Worm (Caenorhabditis elegans): ENCODE results near the gene clec-174.
A peak's percentile ranks its signal among the peaks of the same experiment; 100 is the strongest.

The clec-174 gene

ce11 chrIV:3941658-3942328 lies at the start of gene clec-174:
Gene clec-174, minus strand, starts transcription at chrIV:3941708.
- no peak for TF ChIP-seq ceh-48 (tag; optimal IDR thresholded peaks at IDR 0.05)
- no peak for TF ChIP-seq hlh-6 (tag; optimal IDR thresholded peaks at IDR 0.05)
- no peak for TF ChIP-seq K02D7.2 (tag; optimal IDR thresholded peaks at IDR 0.05)
- no peak for TF ChIP-seq ceh-9 (tag; optimal IDR thresholded peaks at IDR 0.05)
- TF ChIP-seq ttx-3 (tag; optimal IDR thresholded peaks at IDR 0.05): no peak
- no peak for TF ChIP-seq ceh-14 (tag; optimal IDR thresholded peaks at IDR 0.05)

- TF ChIP-seq madf-2 (tag; optimal IDR thresholded peaks at IDR 0.05) (no peak), elt-2 (tag; optimal IDR thresholded peaks at IDR 0.05) (peak; percentile 100), zip-5 (tag; optimal IDR thresholded peaks at IDR 0.05) (peak; percentile 5), pqm-1 (tag; optimal IDR thresholded peaks at IDR 0.05) (peak; percentile 83)
These were observed 47.2 kb upstream of the clec-174 start, which contains the start of gene clec-78 for ce11 chrIV:3988638-3989152. Gene clec-78, plus strand, starts transcription at chrIV:3989102.

ce11 chrIV:3988132-3988531 lies 46.6 kb upstream of the clec-174 start:
- no peak for TF ChIP-seq rnt-1 (tag; optimal IDR thresholded peaks at IDR 0.05)
- no peak for TF ChIP-seq eyg-1 (tag; optimal IDR thresholded peaks at IDR 0.05)
- TF ChIP-seq ztf-16 (tag; optimal IDR thresholded peaks at IDR 0.05): no peak
- TF ChIP-seq ttx-3 (tag; optimal IDR thresholded peaks at IDR 0.05): no peak
- TF ChIP-seq elt-2 (tag; optimal IDR thresholded peaks at IDR 0.05): no peak
- TF ChIP-seq ceh-19 (GFP tag; optimal IDR thresholded peaks at IDR 0.05): no peak
- no peak for TF ChIP-seq mec-3 (tag; optimal IDR thresholded peaks at IDR 0.05; ENCODE audit: borderline replicate concordance)
- no peak for TF ChIP-seq ref-2 (tag; optimal IDR thresholded peaks at IDR 0.05)

ce11 chrIV:3981601-3982000 lies 40.1 kb upstream of the clec-174 start, which contains the start of gene srh-223:
Gene srh-223, plus strand, starts transcription at chrIV:3981901.
- TF ChIP-seq lim-6 (tag; optimal IDR thresholded peaks at IDR 0.05) (no peak), ttx-3 (tag; optimal IDR thresholded peaks at IDR 0.05) (no peak), nhr-11 (tag; optimal IDR thresholded peaks at IDR 0.05) (no peak), ahr-1 (tag; optimal IDR thresholded peaks at IDR 0.05) (no peak)

- no peak for TF ChIP-seq ceh-9 (tag; optimal IDR thresholded peaks at IDR 0.05)
- TF ChIP-seq unc-55 (GFP tag; optimal IDR thresholded peaks at IDR 0.05): no peak
- no peak for TF ChIP-seq nfya-1 (tag; optimal IDR thresholded peaks at IDR 0.05)
- no peak for TF ChIP-seq pqm-1 (tag; optimal IDR thresholded peaks at IDR 0.05)
- TF ChIP-seq syd-9 (tag; optimal IDR thresholded peaks at IDR 0.05): no peak
- TF ChIP-seq pag-3 (tag; optimal IDR thresholded peaks at IDR 0.05; ENCODE audit: borderline replicate concordance): no peak
- TF ChIP-seq ceh-30 (tag; optimal IDR thresholded peaks at IDR 0.05): no peak
- TF ChIP-seq eyg-1 (tag; optimal IDR thresholded peaks at IDR 0.05): no peak
- TF ChIP-seq hlh-15 (tag; optimal IDR thresholded peaks at IDR 0.05): no peak
- TF ChIP-seq hlh-8 (tag; optimal IDR thresholded peaks at IDR 0.05): no peak
- no peak for TF ChIP-seq che-1 (tag; optimal IDR thresholded peaks at IDR 0.05)
- no peak for TF ChIP-seq pros-1 (tag; optimal IDR thresholded peaks at IDR 0.05)
- TF ChIP-seq nhr-11 (tag; optimal IDR thresholded peaks at IDR 0.05): no peak
- TF ChIP-seq mec-3 (tag; optimal IDR thresholded peaks at IDR 0.05; ENCODE audit: borderline replicate concordance): no peak
These were observed 38.0 kb upstream of the clec-174 start, which contains the start of gene srh-222 for ce11 chrIV:3979525-3979924. Gene srh-222, plus strand, starts transcription at chrIV:3979825.

- TF ChIP-seq Y22D7AL.16 (tag; optimal IDR thresholded peaks at IDR 0.05) (no peak), pat-9 (tag; optimal IDR thresholded peaks at IDR 0.05) (no peak), nhr-232 (tag; optimal IDR thresholded peaks at IDR 0.05) (no peak), unc-55 (GFP tag; optimal IDR thresholded peaks at IDR 0.05) (no peak), C08G9.2 (tag; optimal IDR thresholded peaks at IDR 0.05) (no peak), pha-2 (tag; optimal IDR thresholded peaks at IDR 0.05) (no peak), odd-2 (tag; optimal IDR thresholded peaks at IDR 0.05) (no peak), unc-42 (tag; optimal IDR thresholded peaks at IDR 0.05) (no peak), hlh-6 (tag; optimal IDR thresholded peaks at IDR 0.05) (no peak), ceh-2 (tag; optimal IDR thresholded peaks at IDR 0.05) (no peak), npax-4 (tag; optimal IDR thresholded peaks at IDR 0.05) (no peak), pag-3 (tag; optimal IDR thresholded peaks at IDR 0.05; ENCODE audit: borderline replicate concordance) (no peak), K09A11.1 (tag; optimal IDR thresholded peaks at IDR 0.05; ENCODE audit: insufficient read depth) (no peak), tbx-2 (tag; optimal IDR thresholded peaks at IDR 0.05) (no peak), pha-4 (tag; optimal IDR thresholded peaks at IDR 0.05) (no peak), ama-1 (optimal IDR thresholded peaks at IDR 0.05) (no peak), ceh-19 (GFP tag; optimal IDR thresholded peaks at IDR 0.05) (no peak), fkh-10 (GFP tag; optimal IDR thresholded peaks at IDR 0.05) (no peak)
These were observed 36.5 kb upstream of the clec-174 start, which contains the start of gene srh-220 for ce11 chrIV:3977965-3978523. Gene srh-220, minus strand, starts transcription at chrIV:3978015.

All from whole organism, late embryonic.